Fruit fly (Drosophila melanogaster): ENCODE data around the gene CG6236.

The CG6236 gene

dm6 chr3R:15350993-15351426, 22.9 kb upstream of the CG6236 start, which contains the start of the genes Trs33 and Tmtc4 (continued):
- TF ChIP-seq eg (GFP tag; IDR thresholded peaks at IDR 0.05) = no peak
- TF ChIP-seq topi (GFP tag; optimal IDR thresholded peaks at IDR 0.05) = peak; percentile 25
- TF ChIP-seq CG31627 (GFP tag; optimal IDR thresholded peaks at IDR 0.05) = peak; percentile 10
- TF ChIP-seq CG16779 (tag; optimal IDR thresholded peaks at IDR 0.05) = no peak
- no peak for TF ChIP-seq Sox102F (GFP tag; optimal IDR thresholded peaks at IDR 0.05)
- TF ChIP-seq lz (GFP tag; optimal IDR thresholded peaks at IDR 0.05) = peak; percentile 8
- no peak for TF ChIP-seq CG8119 (GFP tag; IDR thresholded peaks at IDR 0.05)
- TF ChIP-seq CG4318 (GFP tag; optimal IDR thresholded peaks at IDR 0.05) = no peak
- peak; percentile 75 for TF ChIP-seq Eip78C (GFP tag)
- TF ChIP-seq Eip75B (GFP tag; optimal IDR thresholded peaks at IDR 0.05) = no peak
- no peak for TF ChIP-seq CG11762 (GFP tag; optimal IDR thresholded peaks at IDR 0.05; ENCODE audit: insufficient read depth)
- TF ChIP-seq CG11294 (GFP tag; IDR thresholded peaks at IDR 0.05) = no peak
- TF ChIP-seq Ets21C (GFP tag; optimal IDR thresholded peaks at IDR 0.05) = no peak
- TF ChIP-seq fkh (GFP tag; optimal IDR thresholded peaks at IDR 0.05) = peak; percentile 96
- no peak for TF ChIP-seq dac (GFP tag; optimal IDR thresholded peaks at IDR 0.05)
- TF ChIP-seq Ets96B (tag; optimal IDR thresholded peaks at IDR 0.05) = peak; percentile 35
- no peak for TF ChIP-seq CG6792 (GFP tag; optimal IDR thresholded peaks at IDR 0.05)
- TF ChIP-seq CG3032 (tag; optimal IDR thresholded peaks at IDR 0.05) = peak; percentile 54
- TF ChIP-seq Lpt (GFP tag; optimal IDR thresholded peaks at IDR 0.05) = no peak
- no peak for TF ChIP-seq CG9139 (GFP tag; optimal IDR thresholded peaks at IDR 0.05)
- peak; percentile 30 for TF ChIP-seq CG10669 (GFP tag; optimal IDR thresholded peaks at IDR 0.05)
- peak; percentile 7 for TF ChIP-seq dsx (GFP tag; optimal IDR thresholded peaks at IDR 0.05; ENCODE audit: poor library complexity, severe bottlenecking)
- no peak for TF ChIP-seq CG3919 (GFP tag; optimal IDR thresholded peaks at IDR 0.05)
- no peak for TF ChIP-seq CG6163 (GFP tag; IDR thresholded peaks at IDR 0.05)
- no peak for TF ChIP-seq Hr4 (GFP tag; optimal IDR thresholded peaks at IDR 0.05)
- no peak for TF ChIP-seq CG8319 (GFP tag; optimal IDR thresholded peaks at IDR 0.05)
- TF ChIP-seq pdm3 (GFP tag; optimal IDR thresholded peaks at IDR 0.05) = no peak
- no peak for TF ChIP-seq CG11902 (GFP tag; optimal IDR thresholded peaks at IDR 0.05)
- TF ChIP-seq Gug (GFP tag; IDR thresholded peaks at IDR 0.05) = no peak
- no peak for TF ChIP-seq salr (GFP tag; optimal IDR thresholded peaks at IDR 0.05)
- no peak for TF ChIP-seq spab (GFP tag; optimal IDR thresholded peaks at IDR 0.05)
- TF ChIP-seq Hr39 (GFP tag; optimal IDR thresholded peaks at IDR 0.05) = no peak
- TF ChIP-seq Sox15 (GFP tag; optimal IDR thresholded peaks at IDR 0.05) = no peak

- TF ChIP-seq CG1621 (tag; optimal IDR thresholded peaks at IDR 0.05) (no peak), CG11902 (GFP tag; optimal IDR thresholded peaks at IDR 0.05) (no peak), dsx (GFP tag; optimal IDR thresholded peaks at IDR 0.05; ENCODE audit: poor library complexity, severe bottlenecking) (no peak), esn (GFP tag; optimal IDR thresholded peaks at IDR 0.05) (peak; percentile 69), CG6163 (GFP tag; IDR thresholded peaks at IDR 0.05) (peak; percentile 51), fd85E (GFP tag; optimal IDR thresholded peaks at IDR 0.05) (no peak), Eip75B (GFP tag; optimal IDR thresholded peaks at IDR 0.05) (no peak), CG32006 (GFP tag; optimal IDR thresholded peaks at IDR 0.05) (no peak), CG6808 (GFP tag; optimal IDR thresholded peaks at IDR 0.05) (no peak), svp (GFP tag) (no peak), topi (GFP tag; optimal IDR thresholded peaks at IDR 0.05) (peak; percentile 44), CG8632 (GFP tag; optimal IDR thresholded peaks at IDR 0.05) (peak; percentile 22), acj6 (GFP tag; optimal IDR thresholded peaks at IDR 0.05) (no peak), fd59A (GFP tag; optimal IDR thresholded peaks at IDR 0.05) (no peak), Eip93F (GFP tag; optimal IDR thresholded peaks at IDR 0.05) (no peak), CG34406 (GFP tag; optimal IDR thresholded peaks at IDR 0.05) (peak; percentile 44), Sox14 (GFP tag; optimal IDR thresholded peaks at IDR 0.05) (peak; percentile 52), cyc (GFP tag; optimal IDR thresholded peaks at IDR 0.05) (peak; percentile 34), CG16779 (tag; optimal IDR thresholded peaks at IDR 0.05) (no peak), CG6854 (GFP tag; optimal IDR thresholded peaks at IDR 0.05) (no peak), Hr4 (GFP tag; optimal IDR thresholded peaks at IDR 0.05) (no peak), CG6276 (GFP tag; optimal IDR thresholded peaks at IDR 0.05) (no peak), vri (GFP tag; optimal IDR thresholded peaks at IDR 0.05) (no peak), CG4318 (GFP tag; optimal IDR thresholded peaks at IDR 0.05) (no peak), CG10631 (GFP tag; optimal IDR thresholded peaks at IDR 0.05) (peak; percentile 47), eg (GFP tag; IDR thresholded peaks at IDR 0.05) (peak; percentile 56; the same call in 1 of the 3 replicates), spab (GFP tag; optimal IDR thresholded peaks at IDR 0.05) (no peak), CG8119 (GFP tag; IDR thresholded peaks at IDR 0.05) (no peak), pdm3 (GFP tag; optimal IDR thresholded peaks at IDR 0.05) (no peak), Ets21C (GFP tag; optimal IDR thresholded peaks at IDR 0.05) (no peak), Gug (GFP tag; IDR thresholded peaks at IDR 0.05) (no peak), Sox102F (GFP tag; optimal IDR thresholded peaks at IDR 0.05) (no peak)
Observed at dm6 chr3R:15347822-15348221, 19.8 kb upstream of the CG6236 start, which contains the start of the genes CG42726 and CG42727. Gene CG42726, plus strand, starts transcription at chr3R:15348048. Gene CG42727, plus strand, starts transcription at chr3R:15348048.
